Worm (Caenorhabditis elegans) whole organism, mixed stage, embryonic: Measurements from ENCODE around the gene old-2.

ENCODE experiments used
- M03D4.4 ChIP-seq: sonication (generic microtip); optimal IDR thresholded peaks from 2 replicates; lab custom pipeline; 2017; ENCODE audit warnings: mild to moderate bottlenecking, missing genetic modification characterization, missing compliant biosample characterization
- blmp-1 ChIP-seq: fragments of 150-350 bp; optimal IDR thresholded peaks from 2 replicates; lab custom pipeline; 2014; ENCODE audit warnings: missing biosample characterization, missing genetic modification characterization
- ceh-39 ChIP-seq: fragments of 150-350 bp; optimal IDR thresholded peaks from 2 replicates; lab custom pipeline; 2014; ENCODE audit warnings: missing biosample characterization, missing genetic modification characterization
- ceh-43 ChIP-seq: fragments of 200-800 bp; sonication (Bioruptor generic); optimal IDR thresholded peaks from 2 replicates; lab custom pipeline; 2018; ENCODE audit warnings: mild to moderate bottlenecking, missing genetic modification characterization, moderate library complexity, missing compliant biosample characterization
- ceh-83 ChIP-seq: fragments of 200-800 bp; sonication (Bioruptor generic); optimal IDR thresholded peaks from 2 replicates; lab custom pipeline; 2018; ENCODE audit warnings: mild to moderate bottlenecking, missing genetic modification characterization, missing compliant biosample characterization
- cnd-1 ChIP-seq: fragments of 200-800 bp; sonication (Bioruptor generic); optimal IDR thresholded peaks from 2 replicates; lab custom pipeline; 2018; ENCODE audit warnings: mild to moderate bottlenecking, missing genetic modification characterization, missing compliant biosample characterization
- elt-1 ChIP-seq: sonication (generic microtip); optimal IDR thresholded peaks from 2 replicates; lab custom pipeline; 2017; ENCODE audit warnings: missing genetic modification characterization, mild to moderate bottlenecking, missing compliant biosample characterization, antibody characterized with exemption, moderate library complexity, borderline replicate concordance; ENCODE audit not compliant: insufficient read depth
- elt-3 ChIP-seq: fragments of 150-350 bp; optimal IDR thresholded peaks from 2 replicates; lab custom pipeline; 2014; ENCODE audit warnings: missing biosample characterization, missing genetic modification characterization
- lin-13 ChIP-seq: fragments of 150-350 bp; optimal IDR thresholded peaks from 2 replicates; lab custom pipeline; 2014; ENCODE audit warnings: missing biosample characterization, missing genetic modification characterization
- lsy-2 ChIP-seq: fragments of 150-350 bp; optimal IDR thresholded peaks from 2 replicates; lab custom pipeline; 2014; ENCODE audit warnings: missing biosample characterization, missing genetic modification characterization
- mep-1 ChIP-seq: fragments of 150-350 bp; optimal IDR thresholded peaks from 2 replicates; lab custom pipeline; 2017; ENCODE audit warnings: missing biosample characterization, missing genetic modification reagents, missing genetic modification characterization, inconsistent platforms
- mls-2 ChIP-seq: sonication (generic microtip); optimal IDR thresholded peaks from 2 replicates; lab custom pipeline; 2016; ENCODE audit warnings: mild to moderate bottlenecking, missing genetic modification characterization, moderate library complexity, missing compliant biosample characterization
- nhr-2 ChIP-seq: fragments of 150-350 bp; optimal IDR thresholded peaks from 2 replicates; lab custom pipeline; 2014; ENCODE audit warnings: missing biosample characterization, missing genetic modification characterization
- pha-4 ChIP-seq: fragments of 150-350 bp; optimal IDR thresholded peaks from 2 replicates; lab custom pipeline; 2018; ENCODE audit warnings: missing biosample characterization, missing genetic modification reagents, missing genetic modification characterization
- snpc-4 ChIP-seq: fragments of 150-350 bp; optimal IDR thresholded peaks from 2 replicates; lab custom pipeline; 2014; ENCODE audit warnings: missing biosample characterization, missing genetic modification characterization
- sptf-1 ChIP-seq: sonication (generic microtip); optimal IDR thresholded peaks from 2 replicates; lab custom pipeline; 2017; ENCODE audit warnings: mild to moderate bottlenecking, missing genetic modification characterization, moderate library complexity, missing compliant biosample characterization
- unc-39 ChIP-seq: fragments of 150-350 bp; optimal IDR thresholded peaks from 2 replicates; lab custom pipeline; 2014; ENCODE audit warnings: missing biosample characterization, missing genetic modification characterization
- zip-8 ChIP-seq: fragments of 150-350 bp; optimal IDR thresholded peaks from 2 replicates; lab custom pipeline; 2014; ENCODE audit warnings: missing biosample characterization, missing genetic modification characterization

The old-2 gene

ce11 chrII:9797664-9798063 is 51.7 kb downstream of the old-2 start, which contains the start of gene cyp-13A4:
cyp-13A4 (minus strand) TSS chrII:9797740.
- no peak for TF ChIP-seq ceh-83 (GFP tag; lab: Kevin White, UChicago)
- TF ChIP-seq mls-2, result no peak
- TF ChIP-seq snpc-4 (tag; lab: Kevin White, UChicago), result no peak
- TF ChIP-seq mep-1 (tag; lab: Kevin White, UChicago), result no peak
- TF ChIP-seq M03D4.4 (tag; lab: Kevin White, UChicago), result no peak
- TF ChIP-seq elt-3, result no peak
- no peak for TF ChIP-seq lin-13 (tag; lab: Kevin White, UChicago)
- TF ChIP-seq pha-4, result no peak
- no peak for TF ChIP-seq elt-1 (tag; lab: Kevin White, UChicago)
- TF ChIP-seq ceh-39 (tag; lab: Kevin White, UChicago), result no peak
- TF ChIP-seq lsy-2, result no peak
- TF ChIP-seq blmp-1 (tag; lab: Kevin White, UChicago), result no peak
- TF ChIP-seq nhr-2 (tag; lab: Kevin White, UChicago), result no peak
- TF ChIP-seq zip-8 (tag; lab: Kevin White, UChicago), result no peak
- TF ChIP-seq ceh-43 (GFP tag; lab: Kevin White, UChicago), result no peak
- TF ChIP-seq unc-39 (tag; lab: Kevin White, UChicago), result no peak
- no peak for TF ChIP-seq cnd-1 (tag; lab: Kevin White, UChicago)
- no peak for TF ChIP-seq sptf-1 (tag; lab: Kevin White, UChicago)
- TF ChIP-seq, all 35 proteins: peak for 0
